Worm (Caenorhabditis elegans) whole organism, L1 larva: ENCODE data around the gene R10E4.9.

Experiments
- C04F5.9 ChIP-seq: sonication (generic microtip); optimal IDR thresholded peaks from 2 replicates; lab custom pipeline; 2016; ENCODE audit warnings: missing genetic modification characterization, missing compliant biosample characterization
- C16A3.4 ChIP-seq: fragments of 150-350 bp; optimal IDR thresholded peaks from 2 replicates; lab custom pipeline; 2014; ENCODE audit warnings: missing biosample characterization, missing genetic modification characterization
- F16B12.6 ChIP-seq: fragments of 150-350 bp; optimal IDR thresholded peaks from 2 replicates; lab custom pipeline; 2014; ENCODE audit warnings: missing biosample characterization, missing genetic modification characterization
- Y116A8C.19 ChIP-seq: sonication (generic microtip); optimal IDR thresholded peaks from 2 replicates; lab custom pipeline; 2016; ENCODE audit warnings: missing compliant biosample characterization, missing genetic modification characterization, borderline replicate concordance
- ama-1 ChIP-seq: fragments of 150-350 bp; optimal IDR thresholded peaks from 2 replicates; lab custom pipeline; 2014
- blmp-1 ChIP-seq: fragments of 150-350 bp; optimal IDR thresholded peaks from 2 replicates; lab custom pipeline; 2014; ENCODE audit warnings: missing biosample characterization, missing genetic modification characterization
- ceh-63 ChIP-seq: fragments of 200-800 bp; sonication (Bioruptor generic); optimal IDR thresholded peaks from 2 replicates; lab custom pipeline; 2018; ENCODE audit warnings: mild to moderate bottlenecking, missing genetic modification characterization, missing compliant biosample characterization
- ceh-8 ChIP-seq: fragments of 200-800 bp; sonication (Bioruptor generic); optimal IDR thresholded peaks from 2 replicates; lab custom pipeline; 2018; ENCODE audit warnings: mild to moderate bottlenecking, missing genetic modification characterization, moderate library complexity, missing compliant biosample characterization
- ceh-82 ChIP-seq, 3 experiments: fragments of 150-350 bp in 1 of 3; sonication (generic microtip) in 2 of 3; optimal IDR thresholded peaks; 2 replicates each; lab custom pipeline; 2014 to 2017; ENCODE audit warnings: missing biosample characterization in 3 of 3, missing genetic modification characterization in 3 of 3
- ceh-88 ChIP-seq: fragments of 200-800 bp; sonication (Bioruptor generic); IDR thresholded peaks from 2 replicates; pipeline ENCODE4 v1.3.6; 2022; ENCODE audit warnings: missing genetic modification characterization, missing compliant biosample characterization
- ces-1 ChIP-seq: fragments of 150-350 bp; optimal IDR thresholded peaks from 2 replicates; lab custom pipeline; 2014; ENCODE audit warnings: missing biosample characterization, missing genetic modification reagents, missing genetic modification characterization
- dsc-1 ChIP-seq: sonication (generic microtip); optimal IDR thresholded peaks from 2 replicates; lab custom pipeline; 2016; ENCODE audit warnings: mild to moderate bottlenecking, missing genetic modification characterization, missing compliant biosample characterization
- efl-1 ChIP-seq, 4 experiments: fragments of 150-350 bp; optimal IDR thresholded peaks in 3 of 4; peaks in 1 of 4; 1 replicate in 1 of 4; 2 replicates in 3 of 4; lab custom pipeline; 2014; ENCODE audit warnings: missing biosample characterization in 2 of 4, missing genetic modification characterization in 2 of 4, missing genetic modification reagents in 2 of 4
- elt-2 ChIP-seq: sonication (generic microtip); optimal IDR thresholded peaks from 2 replicates; lab custom pipeline; 2016; ENCODE audit warnings: missing genetic modification characterization, mild to moderate bottlenecking, inconsistent platforms, missing compliant biosample characterization, missing genetic modification reagents
- fkh-4 ChIP-seq: sonication (generic microtip); optimal IDR thresholded peaks from 2 replicates; lab custom pipeline; 2016; ENCODE audit warnings: missing compliant biosample characterization, missing genetic modification characterization, borderline replicate concordance
- fkh-8 ChIP-seq: sonication (generic microtip); optimal IDR thresholded peaks from 2 replicates; lab custom pipeline; 2016; ENCODE audit warnings: mild to moderate bottlenecking, missing genetic modification characterization, missing compliant biosample characterization
- hlh-4 ChIP-seq: sonication (generic microtip); optimal IDR thresholded peaks from 2 replicates; lab custom pipeline; 2016; ENCODE audit warnings: mild to moderate bottlenecking, missing genetic modification characterization, missing compliant biosample characterization
- irx-1 ChIP-seq: sonication (generic microtip); optimal IDR thresholded peaks from 2 replicates; lab custom pipeline; 2016; ENCODE audit warnings: missing genetic modification characterization, missing compliant biosample characterization
- isw-1 ChIP-seq: fragments of 200-800 bp; sonication (Bioruptor generic); IDR thresholded peaks from 2 replicates; pipeline ENCODE4 v1.3.6; 2022; ENCODE audit warnings: missing genetic modification characterization, missing compliant biosample characterization
- jun-1 ChIP-seq: fragments of 150-350 bp; optimal IDR thresholded peaks from 2 replicates; lab custom pipeline; 2014; ENCODE audit warnings: missing biosample characterization, missing genetic modification reagents, missing genetic modification characterization
- lin-13 ChIP-seq: fragments of 150-350 bp; optimal IDR thresholded peaks from 2 replicates; lab custom pipeline; 2014; ENCODE audit warnings: missing biosample characterization, missing genetic modification reagents, missing genetic modification characterization
- lin-35 ChIP-seq, 2 experiments: fragments of 150-350 bp; optimal IDR thresholded peaks; 2 replicates each; lab custom pipeline; 2014; ENCODE audit warnings: missing biosample characterization in 2 of 2, missing genetic modification characterization in 2 of 2, missing genetic modification reagents in 2 of 2
- lir-3 ChIP-seq: sonication (generic microtip); optimal IDR thresholded peaks from 2 replicates; lab custom pipeline; 2016; ENCODE audit warnings: mild to moderate bottlenecking, missing genetic modification characterization, moderate library complexity, missing compliant biosample characterization; ENCODE audit not compliant: poor library complexity
- mab-9 ChIP-seq: fragments of 200-800 bp; sonication (Bioruptor generic); IDR thresholded peaks from 2 replicates; pipeline ENCODE4 v1.3.6; 2022; ENCODE audit warnings: missing genetic modification reagents, missing genetic modification characterization, missing compliant biosample characterization
- mdl-1 ChIP-seq, 2 experiments: fragments of 150-350 bp; optimal IDR thresholded peaks; 2 replicates each; lab custom pipeline; 2014 to 2017; ENCODE audit warnings: missing biosample characterization in 2 of 2, missing genetic modification characterization in 2 of 2, inconsistent platforms in 1 of 2
- mef-2 ChIP-seq: fragments of 150-350 bp; optimal IDR thresholded peaks from 2 replicates; lab custom pipeline; 2014; ENCODE audit warnings: missing biosample characterization, missing genetic modification characterization
- nhr-12 ChIP-seq: sonication (generic microtip); optimal IDR thresholded peaks from 2 replicates; lab custom pipeline; 2017; ENCODE audit warnings: missing biosample characterization, missing genetic modification characterization
- nhr-20 ChIP-seq: sonication (generic microtip); optimal IDR thresholded peaks from 2 replicates; lab custom pipeline; 2016; ENCODE audit warnings: mild to moderate bottlenecking, missing genetic modification characterization, missing compliant biosample characterization
- nhr-237 ChIP-seq: fragments of 150-350 bp; optimal IDR thresholded peaks from 2 replicates; lab custom pipeline; 2014; ENCODE audit warnings: missing biosample characterization, missing genetic modification characterization
- nhr-47 ChIP-seq: sonication (generic microtip); optimal IDR thresholded peaks from 2 replicates; lab custom pipeline; 2016; ENCODE audit warnings: mild to moderate bottlenecking, missing genetic modification characterization, moderate library complexity, missing compliant biosample characterization
- nhr-71 ChIP-seq: sonication (generic microtip); optimal IDR thresholded peaks from 2 replicates; lab custom pipeline; 2016; ENCODE audit warnings: mild to moderate bottlenecking, missing genetic modification characterization, moderate library complexity, missing compliant biosample characterization
- nhr-76 ChIP-seq: sonication (generic microtip); optimal IDR thresholded peaks from 2 replicates; lab custom pipeline; 2017; ENCODE audit warnings: missing biosample characterization, missing genetic modification characterization
- nhr-77 ChIP-seq: fragments of 150-350 bp; optimal IDR thresholded peaks from 2 replicates; lab custom pipeline; 2014; ENCODE audit warnings: missing biosample characterization, missing genetic modification characterization
- nhr-90 ChIP-seq: sonication (generic microtip); optimal IDR thresholded peaks from 2 replicates; lab custom pipeline; 2016; ENCODE audit warnings: mild to moderate bottlenecking, missing genetic modification characterization, missing compliant biosample characterization; ENCODE audit not compliant: poor library complexity
- pax-3 ChIP-seq: fragments of 200-800 bp; sonication (Bioruptor generic); optimal IDR thresholded peaks from 2 replicates; lab custom pipeline; 2018; ENCODE audit warnings: mild to moderate bottlenecking, missing genetic modification characterization, moderate library complexity, missing compliant biosample characterization
- pqm-1 ChIP-seq: sonication (generic microtip); optimal IDR thresholded peaks from 3 replicates; lab custom pipeline; 2017; ENCODE audit warnings: missing biosample characterization, missing genetic modification characterization
- rnt-1 ChIP-seq: sonication (generic microtip); optimal IDR thresholded peaks from 2 replicates; lab custom pipeline; 2016; ENCODE audit warnings: mild to moderate bottlenecking, missing genetic modification characterization, moderate library complexity, missing compliant biosample characterization
- skn-1 ChIP-seq: fragments of 150-350 bp; optimal IDR thresholded peaks from 2 replicates; lab custom pipeline; 2014; ENCODE audit warnings: missing biosample characterization, missing genetic modification characterization
- snu-23 ChIP-seq: sonication (generic microtip); optimal IDR thresholded peaks from 2 replicates; lab custom pipeline; 2016; ENCODE audit warnings: missing genetic modification characterization, missing compliant biosample characterization
- sox-4 ChIP-seq: sonication (generic microtip); optimal IDR thresholded peaks from 2 replicates; lab custom pipeline; 2016; ENCODE audit warnings: missing genetic modification characterization, missing compliant biosample characterization
- sup-37 ChIP-seq: fragments of 200-800 bp; sonication (Bioruptor generic); optimal IDR thresholded peaks from 2 replicates; lab custom pipeline; 2018; ENCODE audit warnings: mild to moderate bottlenecking, missing genetic modification characterization, missing compliant biosample characterization
- swsn-7 ChIP-seq: sonication (generic microtip); optimal IDR thresholded peaks from 2 replicates; lab custom pipeline; 2016; ENCODE audit warnings: missing genetic modification characterization, missing compliant biosample characterization
- tbx-2 ChIP-seq: sonication (generic microtip); optimal IDR thresholded peaks from 2 replicates; lab custom pipeline; 2016; ENCODE audit warnings: missing genetic modification characterization, missing compliant biosample characterization
- tlp-1 ChIP-seq: fragments of 150-350 bp; optimal IDR thresholded peaks from 2 replicates; lab custom pipeline; 2014; ENCODE audit warnings: missing biosample characterization, missing genetic modification characterization
- unc-130 ChIP-seq: fragments of 150-350 bp; optimal IDR thresholded peaks from 2 replicates; lab custom pipeline; 2017; ENCODE audit warnings: missing biosample characterization, missing genetic modification characterization, inconsistent platforms
- unc-30 ChIP-seq: sonication (generic microtip); optimal IDR thresholded peaks from 2 replicates; lab custom pipeline; 2017; ENCODE audit warnings: missing biosample characterization, missing genetic modification characterization
- unc-62 ChIP-seq: fragments of 150-350 bp; optimal IDR thresholded peaks from 2 replicates; lab custom pipeline; 2014; ENCODE audit warnings: missing biosample characterization, missing genetic modification reagents, missing genetic modification characterization
- unc-86 ChIP-seq: sonication (generic microtip); optimal IDR thresholded peaks from 2 replicates; lab custom pipeline; 2016; ENCODE audit warnings: missing genetic modification characterization, missing compliant biosample characterization
- unc-98 ChIP-seq: fragments of 200-800 bp; sonication (Bioruptor generic); IDR thresholded peaks from 2 replicates; pipeline ENCODE4 v1.3.6; 2022; ENCODE audit warnings: missing genetic modification characterization, missing compliant biosample characterization
- vab-15 ChIP-seq: sonication (generic microtip); optimal IDR thresholded peaks from 2 replicates; lab custom pipeline; 2017; ENCODE audit warnings: missing genotype, mild to moderate bottlenecking, missing genetic modification characterization, missing compliant biosample characterization
- zip-4 ChIP-seq: fragments of 200-800 bp; sonication (Bioruptor generic); optimal IDR thresholded peaks from 2 replicates; lab custom pipeline; 2018; ENCODE audit warnings: mild to moderate bottlenecking, missing genetic modification characterization, moderate library complexity, missing compliant biosample characterization

R10E4.9 gene

ce11 chrIII:4313061-4313962, 11.1 kb upstream of the R10E4.9 start, which contains the start of the genes evl-14 and dcn-1:
evl-14 (minus strand) TSS chrIII:4313128.
dcn-1 (plus strand) TSS chrIII:4313912.
- TF ChIP-seq blmp-1 (tag; lab: Kevin White, UChicago) = peak; percentile 64
- TF ChIP-seq vab-15 = no peak
- peak; percentile 52 for TF ChIP-seq F16B12.6
- no peak for TF ChIP-seq Y116A8C.19 (tag; lab: Kevin White, UChicago)
- TF ChIP-seq jun-1 (tag; lab: Kevin White, UChicago) = peak; percentile 50
- peak in 2 of 3 experiments; percentile 69 to 82 for TF ChIP-seq ceh-82 (tag; optimal IDR thresholded peaks at IDR 0.05; lab: Kevin White, UChicago)
- TF ChIP-seq mef-2 (tag; lab: Kevin White, UChicago) = no peak
- TF ChIP-seq rnt-1 = no peak
- peak; percentile 80 to 81 for TF ChIP-seq efl-1 (optimal IDR thresholded peaks at IDR 0.05; lab: Kevin White, UChicago)
- TF ChIP-seq efl-1 (GFP tag; optimal IDR thresholded peaks at IDR 0.05 in 1 of 2; lab: Kevin White, UChicago) = peak; percentile 75 to 97
- peak; percentile 65 for TF ChIP-seq unc-86
- TF ChIP-seq nhr-237 (tag; lab: Kevin White, UChicago) = no peak
- TF ChIP-seq ama-1 (lab: Kevin White, UChicago) = no peak
- TF ChIP-seq ceh-8 (GFP tag; lab: Kevin White, UChicago) = no peak
- peak; percentile 86 for TF ChIP-seq nhr-20 (tag; lab: Kevin White, UChicago)
- TF ChIP-seq swsn-7 (tag; lab: Kevin White, UChicago) = peak; percentile 78
- peak; percentile 90 for TF ChIP-seq nhr-71 (tag; lab: Kevin White, UChicago)
- TF ChIP-seq pqm-1 (tag; lab: Kevin White, UChicago) = no peak
- no peak for TF ChIP-seq pax-3
- peak; percentile 61 for TF ChIP-seq lir-3
- TF ChIP-seq irx-1 (tag; lab: Kevin White, UChicago) = no peak
- TF ChIP-seq mab-9 (GFP tag; lab: Robert Waterston, UW) = no peak
- no peak for TF ChIP-seq unc-30 (tag; lab: Kevin White, UChicago)
- no peak for TF ChIP-seq zip-4 (GFP tag; lab: Kevin White, UChicago)
- TF ChIP-seq fkh-8 (tag; lab: Kevin White, UChicago) = peak; percentile 83
- TF ChIP-seq mdl-1 (tag; optimal IDR thresholded peaks at IDR 0.05; lab: Kevin White, UChicago) = peak in 1 of 2 experiments; percentile 88
- no peak for TF ChIP-seq fkh-4 (tag; lab: Kevin White, UChicago)
- peak; percentile 91 for TF ChIP-seq snu-23
- peak; percentile 84 for TF ChIP-seq C16A3.4
- no peak for TF ChIP-seq sox-4 (tag; lab: Kevin White, UChicago)
- peak; percentile 64 for TF ChIP-seq nhr-90 (tag; lab: Kevin White, UChicago)
- no peak for TF ChIP-seq sup-37 (GFP tag; lab: Kevin White, UChicago)
- no peak for TF ChIP-seq unc-98
- TF ChIP-seq elt-2 = no peak
- TF ChIP-seq nhr-77 (tag; lab: Kevin White, UChicago) = peak; percentile 39
- TF ChIP-seq tbx-2 = peak; percentile 75
- peak; percentile 72 for TF ChIP-seq skn-1 (tag; lab: Kevin White, UChicago)
- TF ChIP-seq nhr-47 (tag; lab: Kevin White, UChicago) = peak; percentile 79
- TF ChIP-seq ceh-63 = no peak
- TF ChIP-seq lin-13 (GFP tag; lab: Kevin White, UChicago) = peak; percentile 68
- TF ChIP-seq isw-1 (GFP tag; lab: Robert Waterston, UW) = peak; percentile 48
- no peak for TF ChIP-seq hlh-4 (tag; lab: Kevin White, UChicago)
- TF ChIP-seq dsc-1 (tag; lab: Kevin White, UChicago) = peak; percentile 56
- no peak for TF ChIP-seq C04F5.9 (tag; lab: Kevin White, UChicago)
- no peak for TF ChIP-seq nhr-12 (tag; lab: Kevin White, UChicago)
- peak; percentile 60 for TF ChIP-seq unc-130 (tag; lab: Kevin White, UChicago)
- no peak for TF ChIP-seq ceh-88 (GFP tag; lab: Robert Waterston, UW)
- no peak for TF ChIP-seq tlp-1 (tag; lab: Kevin White, UChicago)
- no peak for TF ChIP-seq nhr-76 (tag; lab: Kevin White, UChicago)
- no peak for TF ChIP-seq unc-62 (GFP tag; lab: Kevin White, UChicago)
- peak; percentile 73 to 87 for TF ChIP-seq lin-35 (GFP tag; optimal IDR thresholded peaks at IDR 0.05; lab: Kevin White, UChicago)
- no peak for TF ChIP-seq ces-1 (GFP tag; lab: Kevin White, UChicago)
